Fruit fly (Drosophila melanogaster): ENCODE results near the gene capu.

dm6 chr2L:3888173-3888572 is 14.5 kb downstream of the capu start:
- TF ChIP-seq CG11902 (GFP tag; optimal IDR thresholded peaks at IDR 0.05), result no peak
- no peak for TF ChIP-seq pdm3 (GFP tag; optimal IDR thresholded peaks at IDR 0.05)
- no peak for TF ChIP-seq salr (GFP tag; optimal IDR thresholded peaks at IDR 0.05)
